Worm (Caenorhabditis elegans) whole organism, L4 larva: Measurements from ENCODE around the gene acl-1.

ENCODE experiments used
- F10B5.3 ChIP-seq: sonication (generic microtip); optimal IDR thresholded peaks from 2 replicates; lab custom pipeline; 2016; ENCODE audit warnings: mild to moderate bottlenecking, missing genetic modification characterization, missing compliant biosample characterization
- F37D6.2 ChIP-seq: sonication (generic microtip); optimal IDR thresholded peaks from 2 replicates; lab custom pipeline; 2016; ENCODE audit warnings: mild to moderate bottlenecking, missing genetic modification characterization, missing compliant biosample characterization
- F44E2.7 ChIP-seq: fragments of 200-800 bp; sonication (Bioruptor generic); IDR thresholded peaks from 2 replicates; pipeline ENCODE4 v2.1.2; 2022; ENCODE audit warnings: missing genetic modification characterization, missing compliant biosample characterization
- aha-1 ChIP-seq: fragments of 150-350 bp; peaks from one replicate; lab custom pipeline; 2014; ENCODE audit warnings: missing biosample characterization, missing genetic modification characterization
- aly-2 ChIP-seq: sonication (generic microtip); optimal IDR thresholded peaks from 2 replicates; lab custom pipeline; 2018; ENCODE audit warnings: missing biosample characterization, missing genetic modification characterization
- ceh-20 ChIP-seq: fragments of 200-800 bp; sonication (Bioruptor generic); IDR thresholded peaks from 2 replicates; pipeline ENCODE4 v1.3.6; 2022; ENCODE audit warnings: missing genetic modification reagents, missing genetic modification characterization, missing compliant biosample characterization
- ceh-32 ChIP-seq: sonication (generic microtip); optimal IDR thresholded peaks from 2 replicates; lab custom pipeline; 2016; ENCODE audit warnings: mild to moderate bottlenecking, missing genetic modification characterization, missing compliant biosample characterization; ENCODE audit not compliant: poor library complexity
- ceh-44 ChIP-seq: fragments of 200-800 bp; sonication (Bioruptor generic); IDR thresholded peaks from 2 replicates; pipeline ENCODE4 v1.3.6; 2022; ENCODE audit warnings: missing genetic modification reagents, missing genetic modification characterization, missing compliant biosample characterization
- ceh-62 ChIP-seq: sonication (generic microtip); optimal IDR thresholded peaks from 2 replicates; lab custom pipeline; 2017; ENCODE audit warnings: missing biosample characterization, missing genetic modification characterization
- cey-2 ChIP-seq: sonication (generic microtip); optimal IDR thresholded peaks from 3 replicates; lab custom pipeline; 2017; ENCODE audit warnings: missing genetic modification characterization, mild to moderate bottlenecking, missing compliant biosample characterization, antibody characterized with exemption, borderline replicate concordance; ENCODE audit not compliant: insufficient read depth
- daf-19 ChIP-seq: fragments of 200-800 bp; sonication (Bioruptor generic); conservative IDR thresholded peaks from 2 replicates; pipeline ENCODE4 v1.3.6; 2022; ENCODE audit warnings: missing genetic modification characterization, missing compliant biosample characterization
- dmd-6 ChIP-seq: fragments of 200-800 bp; sonication (Bioruptor generic); IDR thresholded peaks from 2 replicates; pipeline ENCODE4 v1.3.6; 2022; ENCODE audit warnings: missing genetic modification reagents, missing genetic modification characterization, missing compliant biosample characterization
- dmd-8 ChIP-seq: fragments of 200-800 bp; sonication (Bioruptor generic); IDR thresholded peaks from 2 replicates; pipeline ENCODE4 v1.3.6; 2022; ENCODE audit warnings: missing genetic modification characterization, missing compliant biosample characterization
- dve-1 ChIP-seq: sonication (generic microtip); optimal IDR thresholded peaks from 2 replicates; lab custom pipeline; 2017; ENCODE audit warnings: antibody characterized with exemption, mild to moderate bottlenecking, missing genetic modification characterization, missing compliant biosample characterization; ENCODE audit not compliant: insufficient read depth
- hlh-11 ChIP-seq: fragments of 200-800 bp; sonication (Bioruptor generic); optimal IDR thresholded peaks from 2 replicates; lab custom pipeline; 2018; ENCODE audit warnings: mild to moderate bottlenecking, missing genetic modification characterization, missing compliant biosample characterization
- hlh-30 ChIP-seq: sonication (generic microtip); optimal IDR thresholded peaks from 2 replicates; lab custom pipeline; 2017; ENCODE audit warnings: antibody characterized with exemption, mild to moderate bottlenecking, missing genetic modification characterization, missing compliant biosample characterization; ENCODE audit not compliant: insufficient read depth
- lin-29 ChIP-seq: fragments of 200-800 bp; sonication (Bioruptor generic); IDR thresholded peaks from 2 replicates; pipeline ENCODE4 v1.3.6; 2022; ENCODE audit warnings: missing genetic modification reagents, missing genetic modification characterization, missing compliant biosample characterization
- madf-5 ChIP-seq, 2 experiments: fragments of 200-800 bp; sonication (Bioruptor generic); IDR thresholded peaks; 2 replicates each; pipeline ENCODE4 v1.3.6; 2022; ENCODE audit warnings: missing compliant biosample characterization in 2 of 2, missing genetic modification characterization in 2 of 2
- mdt-29 ChIP-seq: fragments of 200-800 bp; sonication (Bioruptor generic); IDR thresholded peaks from 2 replicates; pipeline ENCODE4 v1.3.6; 2022; ENCODE audit warnings: missing genetic modification reagents, missing genetic modification characterization, missing compliant biosample characterization
- mxl-3 ChIP-seq: fragments of 200-800 bp; sonication (Bioruptor generic); optimal IDR thresholded peaks from 2 replicates; lab custom pipeline; 2018; ENCODE audit warnings: mild to moderate bottlenecking, missing genetic modification characterization, missing compliant biosample characterization
- nhr-102 ChIP-seq: sonication (generic microtip); optimal IDR thresholded peaks from 2 replicates; lab custom pipeline; 2016; ENCODE audit warnings: mild to moderate bottlenecking, missing genetic modification characterization, moderate library complexity, missing compliant biosample characterization
- nhr-11 ChIP-seq: fragments of 150-350 bp; optimal IDR thresholded peaks from 2 replicates; lab custom pipeline; 2014; ENCODE audit warnings: missing biosample characterization, missing genetic modification characterization
- nhr-6 ChIP-seq: fragments of 150-350 bp; optimal IDR thresholded peaks from 2 replicates; lab custom pipeline; 2014; ENCODE audit warnings: missing biosample characterization, missing genetic modification characterization
- nhr-76 ChIP-seq: fragments of 150-350 bp; optimal IDR thresholded peaks from 2 replicates; lab custom pipeline; 2014; ENCODE audit warnings: missing biosample characterization, missing genetic modification characterization
- pha-4 ChIP-seq, 2 experiments: fragments of 150-350 bp in 1 of 2; fragments of 200-800 bp in 1 of 2; sonication (Bioruptor generic) in 1 of 2; IDR thresholded peaks in 1 of 2; optimal IDR thresholded peaks in 1 of 2; 2 replicates each; pipeline versions ENCODE4 v1.3.6 to Lab custom; 2014 to 2022; ENCODE audit warnings: missing genetic modification characterization in 2 of 2, missing genetic modification reagents in 2 of 2, missing biosample characterization in 1 of 2, missing compliant biosample characterization in 1 of 2
- pqm-1 ChIP-seq: sonication (generic microtip); optimal IDR thresholded peaks from 2 replicates; lab custom pipeline; 2017; ENCODE audit warnings: missing biosample characterization, missing genetic modification characterization
- set-16 ChIP-seq: fragments of 200-800 bp; sonication (Bioruptor generic); IDR thresholded peaks from 2 replicates; pipeline ENCODE4 v1.3.6; 2022; ENCODE audit warnings: missing genetic modification reagents, missing genetic modification characterization, missing compliant biosample characterization
- unc-130 ChIP-seq: sonication (generic microtip); optimal IDR thresholded peaks from 2 replicates; lab custom pipeline; 2016; ENCODE audit warnings: missing genetic modification reagents, missing genetic modification characterization, missing compliant biosample characterization
- vab-7 ChIP-seq: fragments of 200-800 bp; sonication (Bioruptor generic); IDR thresholded peaks from 2 replicates; pipeline ENCODE4 v1.3.6; 2022; ENCODE audit warnings: missing genetic modification reagents, missing genetic modification characterization, missing compliant biosample characterization
- ztf-11 ChIP-seq: fragments of 150-350 bp; optimal IDR thresholded peaks from 2 replicates; lab custom pipeline; 2014; ENCODE audit warnings: missing biosample characterization, missing genetic modification characterization
- ztf-7 ChIP-seq: fragments of 150-350 bp; optimal IDR thresholded peaks from 2 replicates; lab custom pipeline; 2014; ENCODE audit warnings: missing biosample characterization, missing genetic modification characterization

acl-1 gene

ce11 chrX:15878785-15879184 lies 29.1 kb downstream of the acl-1 start, which contains the start of gene gmeb-2:
TSS of gene gmeb-2 (plus strand) at chrX:15879085.
- TF ChIP-seq set-16 = peak; percentile 44; the same call in 1 of the 2 replicates
- no peak for TF ChIP-seq madf-5 (GFP tag; IDR thresholded peaks at IDR 0.05; lab: Robert Waterston, UW)
- no peak for TF ChIP-seq hlh-30
- no peak for TF ChIP-seq ceh-62 (tag; lab: Kevin White, UChicago)
- TF ChIP-seq vab-7 (GFP tag; lab: Robert Waterston, UW) = no peak
- TF ChIP-seq pqm-1 (tag; lab: Kevin White, UChicago) = no peak
- no peak for TF ChIP-seq F37D6.2 (tag; lab: Kevin White, UChicago)
- TF ChIP-seq mdt-29 = no peak
- no peak for TF ChIP-seq cey-2 (tag; lab: Kevin White, UChicago)

ce11 chrX:15881027-15881426 lies 31.3 kb downstream of the acl-1 start:
- TF ChIP-seq F44E2.7 (GFP tag; lab: Robert Waterston, UW) (no peak), set-16 (peak; percentile 89), ceh-44 (GFP tag; lab: Robert Waterston, UW) (no peak), ztf-11 (no peak), dve-1 (tag; lab: Kevin White, UChicago) (no peak), pha-4 (GFP tag; IDR thresholded peaks at IDR 0.05; lab: Robert Waterston, UW) (peak; percentile 56; the same call in 1 of the 2 replicates), pha-4 (tag; optimal IDR thresholded peaks at IDR 0.05; lab: Kevin White, UChicago) (no peak), pqm-1 (tag; lab: Kevin White, UChicago) (no peak), hlh-30 (peak; percentile 14), daf-19 (GFP tag; lab: Robert Waterston, UW) (no peak), lin-29 (GFP tag; lab: Robert Waterston, UW) (no peak), nhr-102 (tag; lab: Kevin White, UChicago) (no peak), ztf-7 (tag; lab: Kevin White, UChicago) (no peak), aha-1 (tag; lab: Kevin White, UChicago) (peak; percentile 81), hlh-11 (peak; percentile 21)

- no peak for TF ChIP-seq mxl-3 (GFP tag; lab: Kevin White, UChicago)
- TF ChIP-seq F10B5.3 = no peak
- no peak for TF ChIP-seq aly-2 (tag; lab: Kevin White, UChicago)
- TF ChIP-seq unc-130 (GFP tag; lab: Kevin White, UChicago) = no peak
- no peak for TF ChIP-seq nhr-76 (tag; lab: Kevin White, UChicago)
- no peak for TF ChIP-seq ceh-32 (tag; lab: Kevin White, UChicago)
- no peak for TF ChIP-seq F44E2.7 (GFP tag; lab: Robert Waterston, UW)
- no peak for TF ChIP-seq ceh-62 (tag; lab: Kevin White, UChicago)
- TF ChIP-seq pqm-1 (tag; lab: Kevin White, UChicago) = no peak
- TF ChIP-seq dmd-6 (GFP tag; lab: Robert Waterston, UW) = no peak
- no peak for TF ChIP-seq nhr-6 (tag; lab: Kevin White, UChicago)
- TF ChIP-seq set-16 = no peak
- TF ChIP-seq nhr-11 (tag; lab: Kevin White, UChicago) = no peak
- no peak for TF ChIP-seq ceh-20 (GFP tag; lab: Robert Waterston, UW)
- TF ChIP-seq, all 104 proteins: peak for 0
Measured at ce11 chrX:15884478-15884877, 34.8 kb downstream of the acl-1 start.

ce11 chrX:15887495-15887894 lies 37.8 kb downstream of the acl-1 start, which contains the start of gene F53H4.3:
TSS of gene F53H4.3 (minus strand) at chrX:15887595.
- TF ChIP-seq set-16 = no peak

ce11 chrX:15887989-15888388 lies 38.3 kb downstream of the acl-1 start:
- TF ChIP-seq dmd-8 (GFP tag; lab: Robert Waterston, UW) (no peak), hlh-11 (no peak)
